Fruit fly (Drosophila melanogaster): ENCODE results near the gene NimC3.

dm6 chr2L:14010410-14010809, 9.6 kb downstream of the NimC3 start:
- TF ChIP-seq psq (optimal IDR thresholded peaks at IDR 0.05) (no peak), Myc (optimal IDR thresholded peaks at IDR 0.05) (no peak), Sin3A (optimal IDR thresholded peaks at IDR 0.05) (no peak)
